Worm (Caenorhabditis elegans) whole organism, L4 larva: ENCODE data around the gene ima-1.

Experiments used
- F37D6.2 ChIP-seq: sonication (generic microtip); optimal IDR thresholded peaks from 2 replicates; lab custom pipeline; 2016; ENCODE audit warnings: mild to moderate bottlenecking, missing genetic modification characterization, missing compliant biosample characterization
- F44E2.7 ChIP-seq: fragments of 200-800 bp; sonication (Bioruptor generic); IDR thresholded peaks from 2 replicates; pipeline ENCODE4 v2.1.2; 2022; ENCODE audit warnings: missing genetic modification characterization, missing compliant biosample characterization
- T26A8.4 ChIP-seq: fragments of 200-800 bp; sonication (Bioruptor generic); IDR thresholded peaks from 2 replicates; pipeline ENCODE4 v1.3.6; 2022; ENCODE audit warnings: missing genetic modification characterization, missing compliant biosample characterization
- Y105C5A.15 ChIP-seq: fragments of 200-800 bp; sonication (Bioruptor generic); IDR thresholded peaks from 2 replicates; pipeline ENCODE4 v1.3.6; 2022; ENCODE audit warnings: missing genetic modification characterization, missing compliant biosample characterization
- Y48G9A.11 ChIP-seq: fragments of 200-800 bp; sonication (Bioruptor generic); IDR thresholded peaks from 2 replicates; pipeline ENCODE4 v1.3.6; 2022; ENCODE audit warnings: missing genetic modification reagents, missing genetic modification characterization, missing compliant biosample characterization
- Y75B8A.6 ChIP-seq: fragments of 200-800 bp; sonication (Bioruptor generic); IDR thresholded peaks from 2 replicates; pipeline ENCODE4 v1.3.6; 2022; ENCODE audit warnings: missing genetic modification reagents, missing genetic modification characterization, missing compliant biosample characterization
- arid-1 ChIP-seq: fragments of 200-800 bp; sonication (Bioruptor generic); conservative IDR thresholded peaks from 2 replicates; pipeline ENCODE4 v1.3.6; 2022; ENCODE audit warnings: missing genetic modification reagents, missing genetic modification characterization, missing compliant biosample characterization
- attf-4 ChIP-seq: sonication (generic microtip); optimal IDR thresholded peaks from 3 replicates; lab custom pipeline; 2017; ENCODE audit warnings: missing biosample characterization, missing genetic modification characterization
- ceh-20 ChIP-seq: fragments of 200-800 bp; sonication (Bioruptor generic); IDR thresholded peaks from 2 replicates; pipeline ENCODE4 v1.3.6; 2022; ENCODE audit warnings: missing genetic modification reagents, missing genetic modification characterization, missing compliant biosample characterization
- ceh-32 ChIP-seq: sonication (generic microtip); optimal IDR thresholded peaks from 2 replicates; lab custom pipeline; 2016; ENCODE audit warnings: mild to moderate bottlenecking, missing genetic modification characterization, missing compliant biosample characterization; ENCODE audit not compliant: poor library complexity
- ceh-44 ChIP-seq: fragments of 200-800 bp; sonication (Bioruptor generic); IDR thresholded peaks from 2 replicates; pipeline ENCODE4 v1.3.6; 2022; ENCODE audit warnings: missing genetic modification reagents, missing genetic modification characterization, missing compliant biosample characterization
- ceh-62 ChIP-seq: sonication (generic microtip); optimal IDR thresholded peaks from 2 replicates; lab custom pipeline; 2017; ENCODE audit warnings: missing biosample characterization, missing genetic modification characterization
- ceh-82 ChIP-seq: sonication (generic microtip); optimal IDR thresholded peaks from 2 replicates; lab custom pipeline; 2017; ENCODE audit warnings: missing biosample characterization, missing genetic modification characterization
- ctbp-1 ChIP-seq: fragments of 200-800 bp; sonication (Bioruptor generic); IDR thresholded peaks from 2 replicates; pipeline ENCODE4 v1.3.6; 2022; ENCODE audit warnings: missing genetic modification reagents, missing genetic modification characterization, missing compliant biosample characterization
- daf-16 ChIP-seq, 3 experiments: sonication (generic microtip); optimal IDR thresholded peaks; 2 replicates each; lab custom pipeline; 2016 to 2017; ENCODE audit warnings: missing genetic modification characterization in 3 of 3, missing genetic modification reagents in 3 of 3, mild to moderate bottlenecking in 2 of 3, missing compliant biosample characterization in 2 of 3, missing biosample characterization in 1 of 3, moderate library complexity in 1 of 3
- dmd-6 ChIP-seq: fragments of 200-800 bp; sonication (Bioruptor generic); IDR thresholded peaks from 2 replicates; pipeline ENCODE4 v1.3.6; 2022; ENCODE audit warnings: missing genetic modification reagents, missing genetic modification characterization, missing compliant biosample characterization
- dmd-9 ChIP-seq: fragments of 200-800 bp; sonication (Bioruptor generic); IDR thresholded peaks from 2 replicates; pipeline ENCODE4 v1.3.6; 2022; ENCODE audit warnings: missing genetic modification reagents, missing genetic modification characterization, missing compliant biosample characterization
- duxl-1 ChIP-seq: sonication (generic microtip); optimal IDR thresholded peaks from 2 replicates; lab custom pipeline; 2016; ENCODE audit warnings: mild to moderate bottlenecking, missing genetic modification characterization, moderate library complexity, missing compliant biosample characterization; ENCODE audit not compliant: poor library complexity
- dve-1 ChIP-seq: sonication (generic microtip); optimal IDR thresholded peaks from 2 replicates; lab custom pipeline; 2017; ENCODE audit warnings: antibody characterized with exemption, mild to moderate bottlenecking, missing genetic modification characterization, missing compliant biosample characterization; ENCODE audit not compliant: insufficient read depth
- egl-27 ChIP-seq: sonication (generic microtip); optimal IDR thresholded peaks from 3 replicates; lab custom pipeline; 2017; ENCODE audit warnings: missing biosample characterization, missing genetic modification reagents, missing genetic modification characterization
- egl-43 ChIP-seq: fragments of 200-800 bp; sonication (Bioruptor generic); IDR thresholded peaks from 2 replicates; pipeline ENCODE4 v1.3.6; 2022; ENCODE audit warnings: missing genetic modification reagents, missing genetic modification characterization, missing compliant biosample characterization
- fkh-10 ChIP-seq: fragments of 150-350 bp; optimal IDR thresholded peaks from 2 replicates; lab custom pipeline; 2014; ENCODE audit warnings: missing biosample characterization, missing genetic modification reagents, missing genetic modification characterization
- hlh-30 ChIP-seq: sonication (generic microtip); optimal IDR thresholded peaks from 2 replicates; lab custom pipeline; 2017; ENCODE audit warnings: antibody characterized with exemption, mild to moderate bottlenecking, missing genetic modification characterization, missing compliant biosample characterization; ENCODE audit not compliant: insufficient read depth
- lin-1 ChIP-seq: fragments of 200-800 bp; sonication (Bioruptor generic); IDR thresholded peaks from 2 replicates; pipeline ENCODE4 v1.3.6; 2022; ENCODE audit warnings: missing genetic modification reagents, missing genetic modification characterization, missing compliant biosample characterization
- lin-39 ChIP-seq: fragments of 150-350 bp; optimal IDR thresholded peaks from 2 replicates; lab custom pipeline; 2014; ENCODE audit warnings: missing biosample characterization, missing genetic modification reagents, missing genetic modification characterization
- lsy-2 ChIP-seq, 2 experiments: fragments of 150-350 bp in 1 of 2; sonication (generic microtip) in 1 of 2; optimal IDR thresholded peaks; 2 replicates each; lab custom pipeline; 2014 to 2017; ENCODE audit warnings: missing biosample characterization in 2 of 2, missing genetic modification characterization in 2 of 2
- mdt-29 ChIP-seq: fragments of 200-800 bp; sonication (Bioruptor generic); IDR thresholded peaks from 2 replicates; pipeline ENCODE4 v1.3.6; 2022; ENCODE audit warnings: missing genetic modification reagents, missing genetic modification characterization, missing compliant biosample characterization
- mep-1 ChIP-seq: fragments of 150-350 bp; sonication (generic microtip); optimal IDR thresholded peaks from 3 replicates; lab custom pipeline; 2014; ENCODE audit warnings: missing biosample characterization, missing genetic modification characterization
- mxl-2 ChIP-seq: fragments of 200-800 bp; sonication (Bioruptor generic); conservative IDR thresholded peaks from 2 replicates; pipeline ENCODE4 v1.3.6; 2022; ENCODE audit warnings: missing genetic modification reagents, missing genetic modification characterization, missing compliant biosample characterization
- nhr-10 ChIP-seq: fragments of 150-350 bp; optimal IDR thresholded peaks from 2 replicates; lab custom pipeline; 2014; ENCODE audit warnings: missing biosample characterization, missing genetic modification characterization
- nhr-11 ChIP-seq: fragments of 150-350 bp; optimal IDR thresholded peaks from 2 replicates; lab custom pipeline; 2014; ENCODE audit warnings: missing biosample characterization, missing genetic modification characterization
- nhr-111 ChIP-seq: fragments of 200-800 bp; sonication (Bioruptor generic); optimal IDR thresholded peaks from 2 replicates; lab custom pipeline; 2018; ENCODE audit warnings: mild to moderate bottlenecking, missing genetic modification characterization, missing compliant biosample characterization
- nhr-25 ChIP-seq: sonication (generic microtip); optimal IDR thresholded peaks from 2 replicates; lab custom pipeline; 2017; ENCODE audit warnings: missing genetic modification characterization, mild to moderate bottlenecking, missing compliant biosample characterization, antibody characterized with exemption, moderate library complexity, borderline replicate concordance; ENCODE audit not compliant: insufficient read depth
- nhr-41 ChIP-seq: fragments of 200-800 bp; sonication (Bioruptor generic); IDR thresholded peaks from 2 replicates; pipeline ENCODE4 v1.3.6; 2022; ENCODE audit warnings: missing genetic modification reagents, missing genetic modification characterization, missing compliant biosample characterization
- nhr-6 ChIP-seq: fragments of 150-350 bp; optimal IDR thresholded peaks from 2 replicates; lab custom pipeline; 2014; ENCODE audit warnings: missing biosample characterization, missing genetic modification characterization
- pha-4 ChIP-seq, 2 experiments: fragments of 150-350 bp in 1 of 2; fragments of 200-800 bp in 1 of 2; sonication (Bioruptor generic) in 1 of 2; IDR thresholded peaks in 1 of 2; optimal IDR thresholded peaks in 1 of 2; 2 replicates each; pipeline versions ENCODE4 v1.3.6 to Lab custom; 2014 to 2022; ENCODE audit warnings: missing genetic modification characterization in 2 of 2, missing genetic modification reagents in 2 of 2, missing biosample characterization in 1 of 2, missing compliant biosample characterization in 1 of 2
- pqm-1 ChIP-seq: sonication (generic microtip); optimal IDR thresholded peaks from 2 replicates; lab custom pipeline; 2017; ENCODE audit warnings: missing biosample characterization, missing genetic modification characterization
- rbr-2 ChIP-seq: sonication (generic microtip); optimal IDR thresholded peaks from 2 replicates; lab custom pipeline; 2016; ENCODE audit warnings: missing genotype, missing genetic modification characterization, missing compliant biosample characterization
- skn-1 ChIP-seq: fragments of 150-350 bp; optimal IDR thresholded peaks from 2 replicates; lab custom pipeline; 2014; ENCODE audit warnings: missing biosample characterization, missing genetic modification characterization
- snpc-4 ChIP-seq: fragments of 150-350 bp; optimal IDR thresholded peaks from 2 replicates; lab custom pipeline; 2014; ENCODE audit warnings: missing biosample characterization, missing genetic modification characterization
- spr-1 ChIP-seq: sonication (generic microtip); optimal IDR thresholded peaks from 2 replicates; lab custom pipeline; 2016; ENCODE audit warnings: mild to moderate bottlenecking, missing genetic modification characterization, missing compliant biosample characterization
- spr-3 ChIP-seq: fragments of 200-800 bp; sonication (Bioruptor generic); optimal IDR thresholded peaks from 2 replicates; lab custom pipeline; 2018; ENCODE audit warnings: mild to moderate bottlenecking, missing genetic modification characterization, missing compliant biosample characterization
- unc-130 ChIP-seq: sonication (generic microtip); optimal IDR thresholded peaks from 2 replicates; lab custom pipeline; 2016; ENCODE audit warnings: missing genetic modification reagents, missing genetic modification characterization, missing compliant biosample characterization
- vab-7 ChIP-seq: fragments of 200-800 bp; sonication (Bioruptor generic); IDR thresholded peaks from 2 replicates; pipeline ENCODE4 v1.3.6; 2022; ENCODE audit warnings: missing genetic modification reagents, missing genetic modification characterization, missing compliant biosample characterization
- zag-1 ChIP-seq: fragments of 150-350 bp; optimal IDR thresholded peaks from 2 replicates; lab custom pipeline; 2014; ENCODE audit warnings: missing biosample characterization, missing genetic modification characterization

Gene ima-1

DNA sequence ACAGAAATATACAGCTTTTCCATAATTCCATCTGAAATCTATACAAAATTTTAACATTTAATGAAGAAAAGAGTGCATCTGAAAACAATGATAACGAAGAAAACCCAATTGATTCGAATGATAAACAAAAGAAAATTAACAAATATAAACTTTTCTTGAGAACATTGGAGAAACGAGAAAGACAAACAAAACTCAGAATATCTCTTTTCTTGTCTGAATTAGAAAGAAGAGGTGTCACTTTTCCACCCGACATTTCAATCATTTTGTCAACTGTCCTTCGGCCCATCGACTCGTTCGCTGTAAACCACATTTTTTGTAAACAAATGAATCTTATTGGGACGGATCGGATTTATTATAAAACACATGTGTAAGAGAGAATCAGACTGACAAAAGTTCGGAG, 13.5 kb upstream of the ima-1 start, which contains the start of gene bgal-1 (continued):
- TF ChIP-seq daf-16 (GFP tag; optimal IDR thresholded peaks at IDR 0.05; lab: Kevin White, UChicago) (peak in 1 of 2 experiments; percentile 72), daf-16 (tag; optimal IDR thresholded peaks at IDR 0.05; lab: Kevin White, UChicago) (peak; percentile 28), dve-1 (tag; lab: Kevin White, UChicago) (peak; percentile 43), nhr-6 (tag; lab: Kevin White, UChicago) (no peak), egl-43 (GFP tag; lab: Robert Waterston, UW) (no peak), pha-4 (GFP tag; IDR thresholded peaks at IDR 0.05; lab: Robert Waterston, UW) (peak; percentile 6; the same call in 1 of the 2 replicates), pha-4 (tag; optimal IDR thresholded peaks at IDR 0.05; lab: Kevin White, UChicago) (no peak), dmd-9 (no peak), duxl-1 (tag; lab: Kevin White, UChicago) (no peak), egl-27 (tag; lab: Kevin White, UChicago) (no peak), ceh-44 (GFP tag; lab: Robert Waterston, UW) (no peak)

DNA sequence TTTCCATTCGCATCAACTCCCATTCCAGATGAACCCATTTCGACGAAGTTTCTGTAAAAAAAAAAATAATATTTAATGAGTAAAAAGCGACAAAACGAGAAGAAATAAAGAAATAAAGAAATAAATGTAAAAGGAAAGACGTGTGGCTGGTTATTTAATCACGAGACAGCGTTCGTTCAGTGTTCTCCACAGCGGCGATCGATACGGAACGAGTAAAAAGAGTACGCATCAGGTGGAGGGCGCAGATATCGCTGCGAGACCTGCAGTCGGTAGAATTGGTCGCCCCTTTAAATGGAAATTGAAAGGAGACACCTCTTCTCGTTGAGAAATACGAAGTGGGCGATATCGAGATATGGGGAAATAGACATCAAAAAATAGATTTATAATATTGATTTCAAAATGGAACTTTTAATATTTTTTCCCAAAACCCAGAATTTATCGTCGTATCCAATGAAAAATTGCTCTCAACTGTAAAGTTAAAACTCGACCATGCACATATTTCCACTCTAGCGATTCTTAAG, 10.8 kb upstream of the ima-1 start, which contains the start of gene pqn-70:
pqn-70 (minus strand) TSS at position 51 of the 521 bp plus-strand sequence.
- no peak for TF ChIP-seq ceh-62 (tag; lab: Kevin White, UChicago)
- peak; percentile 54 for TF ChIP-seq nhr-25 (tag; lab: Kevin White, UChicago)
- peak; percentile 71; the same call in 1 of the 2 replicates for TF ChIP-seq T26A8.4 (GFP tag; lab: Robert Waterston, UW)
- TF ChIP-seq mep-1 (tag; lab: Kevin White, UChicago): peak; percentile 92
- TF ChIP-seq nhr-41: no peak
- TF ChIP-seq ceh-82: no peak
- no peak for TF ChIP-seq zag-1 (tag; lab: Kevin White, UChicago)
- TF ChIP-seq dmd-9: no peak
- TF ChIP-seq dmd-6 (GFP tag; lab: Robert Waterston, UW): peak; percentile 76
- no peak for TF ChIP-seq spr-3 (GFP tag; lab: Kevin White, UChicago)
- peak; percentile 53 for TF ChIP-seq vab-7
- no peak for TF ChIP-seq skn-1 (tag; lab: Kevin White, UChicago)
- peak; percentile 71 to 91 for TF ChIP-seq lsy-2 (tag; optimal IDR thresholded peaks at IDR 0.05; lab: Kevin White, UChicago)
- TF ChIP-seq lin-1 (GFP tag; lab: Robert Waterston, UW): no peak
- TF ChIP-seq mxl-2 (GFP tag; lab: Robert Waterston, UW): no peak
- no peak for TF ChIP-seq ceh-32
- TF ChIP-seq ceh-44 (GFP tag; lab: Robert Waterston, UW): peak; percentile 65; the same call in 1 of the 2 replicates
- no peak for TF ChIP-seq Y105C5A.15 (GFP tag; lab: Robert Waterston, UW)
- TF ChIP-seq arid-1 (GFP tag; lab: Robert Waterston, UW): peak; percentile 81
- TF ChIP-seq mdt-29 (GFP tag; lab: Robert Waterston, UW): no peak
- no peak for TF ChIP-seq Y48G9A.11 (GFP tag; lab: Robert Waterston, UW)
- peak; percentile 59; the same call in 1 of the 2 replicates for TF ChIP-seq ctbp-1 (GFP tag; lab: Robert Waterston, UW)
- TF ChIP-seq ceh-20 (GFP tag; lab: Robert Waterston, UW): peak; percentile 55; the same call in 1 of the 2 replicates
- peak; percentile 98 for TF ChIP-seq hlh-30 (tag; lab: Kevin White, UChicago)
- no peak for TF ChIP-seq egl-27 (tag; lab: Kevin White, UChicago)
- TF ChIP-seq daf-16 (GFP tag; optimal IDR thresholded peaks at IDR 0.05; lab: Kevin White, UChicago): no peak
- TF ChIP-seq daf-16 (tag; optimal IDR thresholded peaks at IDR 0.05; lab: Kevin White, UChicago): peak; percentile 3
- TF ChIP-seq snpc-4 (tag; lab: Kevin White, UChicago): no peak
- TF ChIP-seq fkh-10 (GFP tag; lab: Kevin White, UChicago): peak; percentile 72
- TF ChIP-seq pha-4 (GFP tag; IDR thresholded peaks at IDR 0.05; lab: Robert Waterston, UW): peak; percentile 44; the same call in 1 of the 2 replicates
- no peak for TF ChIP-seq pha-4 (tag; optimal IDR thresholded peaks at IDR 0.05; lab: Kevin White, UChicago)
- TF ChIP-seq nhr-10 (tag; lab: Kevin White, UChicago): no peak
- TF ChIP-seq spr-1: peak; percentile 59
- peak; percentile 79 for TF ChIP-seq rbr-2 (tag; lab: Kevin White, UChicago)
- no peak for TF ChIP-seq Y75B8A.6 (GFP tag; lab: Robert Waterston, UW)
- no peak for TF ChIP-seq pqm-1 (tag; lab: Kevin White, UChicago)
- peak; percentile 65 for TF ChIP-seq unc-130 (GFP tag; lab: Kevin White, UChicago)
- peak; percentile 92 for TF ChIP-seq dve-1 (tag; lab: Kevin White, UChicago)
- no peak for TF ChIP-seq attf-4 (tag; lab: Kevin White, UChicago)
- peak; percentile 77 for TF ChIP-seq nhr-11 (tag; lab: Kevin White, UChicago)
- no peak for TF ChIP-seq nhr-111
- no peak for TF ChIP-seq F44E2.7 (GFP tag; lab: Robert Waterston, UW)
- TF ChIP-seq F37D6.2 (tag; lab: Kevin White, UChicago): peak; percentile 49
- no peak for TF ChIP-seq lin-39 (tag; lab: Kevin White, UChicago)
